Fruit fly (Drosophila melanogaster): Measurements from ENCODE around the gene CG11583.
A peak's percentile ranks its signal among the peaks of the same experiment; 100 is the strongest.

CG11583 gene

dm6 chr3L:4242428-4242827 is 40.2 kb downstream of the CG11583 start, which contains the start of gene pav (continued):
- TF ChIP-seq Oaz (GFP tag; IDR thresholded peaks at IDR 0.05) (no peak), CG7987 (GFP tag; optimal IDR thresholded peaks at IDR 0.05) (no peak), mld (GFP tag; IDR thresholded peaks at IDR 0.05; ENCODE audit: partially characterized antibody) (no peak), C15 (GFP tag; IDR thresholded peaks at IDR 0.05) (no peak), CG31224 (GFP tag; IDR thresholded peaks at IDR 0.05) (no peak), trh (GFP tag; optimal IDR thresholded peaks at IDR 0.05) (no peak), ewg (GFP tag; optimal IDR thresholded peaks at IDR 0.05) (no peak), CG32767 (GFP tag; IDR thresholded peaks at IDR 0.05) (no peak), CG10366 (GFP tag; IDR thresholded peaks at IDR 0.05) (peak; percentile 30), Dfd (GFP tag; optimal IDR thresholded peaks at IDR 0.05) (no peak), CG3065 (GFP tag; optimal IDR thresholded peaks at IDR 0.05) (no peak), zen (tag; optimal IDR thresholded peaks at IDR 0.05) (peak; percentile 48), BEAF-32 (GFP tag; optimal IDR thresholded peaks at IDR 0.05) (peak; percentile 47), salm (tag; optimal IDR thresholded peaks at IDR 0.05) (no peak), vnd (GFP tag; IDR thresholded peaks at IDR 0.05; ENCODE audit: partially characterized antibody) (no peak), CG12942 (GFP tag; optimal IDR thresholded peaks at IDR 0.05) (no peak), CG18476 (GFP tag; optimal IDR thresholded peaks at IDR 0.05) (peak; percentile 16), CG17359 (tag; optimal IDR thresholded peaks at IDR 0.05) (no peak), mam (GFP tag; optimal IDR thresholded peaks at IDR 0.05) (no peak), tio (GFP tag; optimal IDR thresholded peaks at IDR 0.05) (no peak), CkIIα-i1 (GFP tag; IDR thresholded peaks at IDR 0.05) (no peak), CG1792 (GFP tag; optimal IDR thresholded peaks at IDR 0.05) (no peak), CG7786 (GFP tag; optimal IDR thresholded peaks at IDR 0.05) (no peak), chm (GFP tag; IDR thresholded peaks at IDR 0.05) (no peak), CG18262 (tag; optimal IDR thresholded peaks at IDR 0.05) (no peak), CG6272 (GFP tag; IDR thresholded peaks at IDR 0.05) (no peak), CG5180 (GFP tag; optimal IDR thresholded peaks at IDR 0.05) (no peak)

dm6 chr3L:4239442-4240322 is 42.9 kb downstream of the CG11583 start, which contains the start of gene Sqor:
TSS of gene Sqor (plus strand) at chr3L:4240173.
- TF ChIP-seq CG6175 (GFP tag; IDR thresholded peaks at IDR 0.05) (peak; percentile 69; the same call in 2 of the 3 replicates), ash1 (GFP tag; optimal IDR thresholded peaks at IDR 0.05) (peak; percentile 57), gcm2 (GFP tag; optimal IDR thresholded peaks at IDR 0.05) (peak; percentile 65), ac (GFP tag; optimal IDR thresholded peaks at IDR 0.05) (no peak), crc (GFP tag; optimal IDR thresholded peaks at IDR 0.05) (peak; percentile 86), row (GFP tag; IDR thresholded peaks at IDR 0.05) (peak; percentile 95), ab (GFP tag; optimal IDR thresholded peaks at IDR 0.05) (peak; percentile 50), CG15514 (GFP tag; optimal IDR thresholded peaks at IDR 0.05) (peak; percentile 74), Trl (optimal IDR thresholded peaks at IDR 0.05) (no peak), Trl (GFP tag; optimal IDR thresholded peaks at IDR 0.05) (peak; percentile 92), ken (GFP tag; IDR thresholded peaks at IDR 0.05) (peak; percentile 57), pan (optimal IDR thresholded peaks at IDR 0.05) (no peak), pan (GFP tag; optimal IDR thresholded peaks at IDR 0.05 in 1 of 2, IDR thresholded peaks at IDR 0.05 in 1 of 2) (peak in 1 of 2 experiments; percentile 82), Ptx1 (GFP tag; IDR thresholded peaks at IDR 0.05) (peak; percentile 75), CG9876 (GFP tag; optimal IDR thresholded peaks at IDR 0.05) (peak; percentile 88), Nf-YC (tag; optimal IDR thresholded peaks at IDR 0.05) (peak; percentile 75), seq (GFP tag; IDR thresholded peaks at IDR 0.05) (peak; percentile 85), fu2 (GFP tag; optimal IDR thresholded peaks at IDR 0.05) (peak; percentile 90), wek (GFP tag; optimal IDR thresholded peaks at IDR 0.05) (peak; percentile 58), fd96Cb (tag; optimal IDR thresholded peaks at IDR 0.05) (peak; percentile 73), ro (GFP tag; IDR thresholded peaks at IDR 0.05) (peak; percentile 43; the same call in 1 of the 2 replicates), CG2116 (GFP tag; optimal IDR thresholded peaks at IDR 0.05) (peak; percentile 54), E2f2 (GFP tag; IDR thresholded peaks at IDR 0.05) (peak; percentile 59), org-1 (GFP tag; optimal IDR thresholded peaks at IDR 0.05) (peak; percentile 85)
